Fruit fly (Drosophila melanogaster): ENCODE data around the gene Prtl99C.

Prtl99C gene

DNA sequence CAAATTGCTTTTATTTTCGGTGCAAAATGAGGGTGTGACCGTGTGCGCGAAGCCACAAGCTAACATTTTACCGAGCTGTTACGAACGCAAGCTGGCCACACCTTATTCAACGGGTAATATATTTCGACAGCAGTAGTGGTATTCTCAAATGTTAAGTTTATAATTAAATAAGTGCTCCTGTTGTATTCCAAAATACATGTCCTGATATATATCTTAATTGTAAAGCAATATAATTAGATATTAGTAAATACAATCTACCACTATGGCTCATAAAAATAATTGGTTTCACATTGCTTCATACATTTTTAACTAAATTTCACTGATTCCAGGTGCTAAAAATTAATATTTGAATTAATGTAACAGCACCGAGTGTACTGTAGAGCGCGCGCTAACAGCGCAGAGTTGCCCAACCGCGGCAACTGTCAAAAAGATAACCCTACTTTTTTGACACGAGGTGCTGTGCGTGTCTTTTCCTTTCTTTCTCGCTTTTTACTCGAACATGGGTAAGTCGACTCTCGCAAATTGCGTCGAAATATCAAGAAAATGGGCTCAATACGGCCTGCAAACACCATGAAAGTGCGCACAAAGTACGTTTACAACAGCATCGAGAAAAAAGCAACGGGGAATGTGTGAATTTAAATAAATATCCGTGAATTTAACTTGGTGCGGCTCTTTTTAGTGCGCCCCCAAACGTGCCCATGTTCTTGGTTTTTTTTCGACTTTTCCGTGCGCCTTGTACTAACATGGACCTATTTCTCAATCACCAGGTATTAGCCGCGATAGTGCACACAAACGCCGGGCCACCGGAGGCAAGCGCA, 25.9 kb downstream of the Prtl99C start, which contains the start of the genes CG15514 and RpS8:
CG15514 (minus strand) TSS at position 63 of the 818 bp plus-strand sequence.
RpS8 (plus strand) TSS at position 151 of the 818 bp plus-strand sequence.
- TF ChIP-seq CTCF (optimal IDR thresholded peaks at IDR 0.05): peak in 1 of 2 experiments; percentile 15
- no peak for TF ChIP-seq CG8478 (optimal IDR thresholded peaks at IDR 0.05)

- no peak for TF ChIP-seq CTCF (optimal IDR thresholded peaks at IDR 0.05)
- TF ChIP-seq CG8478 (optimal IDR thresholded peaks at IDR 0.05): no peak
Measured at dm6 chr3R:29862795-29863194, 27.0 kb downstream of the Prtl99C start.

DNA sequence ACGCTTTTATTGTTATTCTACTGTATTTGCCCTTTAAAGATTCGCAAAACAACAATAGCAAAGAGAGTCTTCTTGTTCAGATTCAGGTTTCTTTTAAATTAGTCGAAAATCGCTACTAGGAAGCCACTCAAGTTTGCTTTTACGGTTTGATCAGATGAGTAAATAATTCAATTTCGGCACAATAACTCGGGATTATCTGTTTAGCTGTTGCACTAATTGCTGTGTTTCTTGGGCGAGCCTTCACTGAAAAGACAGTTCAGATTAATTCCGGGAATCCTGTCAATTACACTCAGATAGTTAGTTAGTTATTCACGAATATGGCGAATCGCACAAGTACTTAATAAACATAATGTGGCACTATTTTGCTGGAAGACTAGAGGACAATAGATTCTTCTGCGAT, 31.0 kb downstream of the Prtl99C start:
- TF ChIP-seq CG8478 (optimal IDR thresholded peaks at IDR 0.05) (no peak), CTCF (optimal IDR thresholded peaks at IDR 0.05) (no peak)

- TF ChIP-seq CTCF (optimal IDR thresholded peaks at IDR 0.05): no peak
Measured at dm6 chr3R:29867470-29867869, 31.7 kb downstream of the Prtl99C start.

DNA sequence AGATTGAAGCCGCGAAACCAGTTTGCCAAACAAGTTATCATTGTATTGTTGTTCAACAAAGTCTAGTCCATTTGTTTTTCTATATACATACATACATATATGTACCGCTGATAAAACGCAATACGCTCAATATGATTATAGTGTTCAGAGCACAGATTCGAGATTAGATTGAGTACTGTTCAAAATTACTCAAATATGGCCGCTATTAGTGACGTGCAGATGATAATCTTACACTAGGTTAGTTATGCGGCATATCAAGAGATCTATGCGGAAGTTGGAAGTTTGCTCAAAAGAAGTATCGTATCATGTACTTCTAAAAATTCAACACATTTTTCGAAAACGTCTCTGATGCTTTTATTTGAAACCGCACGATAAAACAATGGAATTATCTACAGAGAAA, 32.1 kb downstream of the Prtl99C start:
- TF ChIP-seq CTCF (optimal IDR thresholded peaks at IDR 0.05) (no peak), CG8478 (optimal IDR thresholded peaks at IDR 0.05) (no peak)

DNA sequence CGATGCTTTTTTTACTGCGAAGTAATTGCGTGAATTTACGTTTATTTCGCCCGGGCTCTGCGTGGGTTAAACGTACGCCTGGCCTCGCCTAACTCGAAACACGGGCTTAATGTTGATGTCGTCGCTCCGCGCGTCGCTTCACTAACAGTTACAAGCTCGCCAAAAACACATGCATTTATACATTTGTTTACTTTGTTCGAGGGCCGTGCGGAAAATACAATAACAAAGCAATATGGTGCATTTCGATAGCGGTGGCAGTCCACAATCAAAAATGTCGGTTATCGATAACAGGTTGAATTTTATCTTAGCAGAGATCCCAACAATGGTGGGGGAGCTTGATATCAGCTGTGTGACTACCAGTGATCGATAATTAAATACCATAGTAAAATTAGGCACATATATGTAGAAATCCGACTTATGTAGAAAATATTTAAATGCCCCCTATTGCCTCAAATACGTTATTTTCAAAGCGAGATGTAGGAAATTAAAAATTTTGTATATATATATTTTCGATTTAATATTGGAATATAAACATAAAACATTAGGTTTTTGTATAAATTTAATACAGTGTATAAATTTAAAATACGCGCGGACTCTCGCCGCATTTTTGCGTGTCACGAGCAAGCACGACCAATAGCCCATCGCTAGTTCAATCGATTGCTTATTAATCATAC, 33.1 kb downstream of the Prtl99C start, which contains the start of gene Zip99C:
Zip99C (minus strand) TSS at position 220 of the 674 bp plus-strand sequence.
- TF ChIP-seq CG8478 (optimal IDR thresholded peaks at IDR 0.05) (no peak), CTCF (optimal IDR thresholded peaks at IDR 0.05) (peak; percentile 22 to 47)

DNA sequence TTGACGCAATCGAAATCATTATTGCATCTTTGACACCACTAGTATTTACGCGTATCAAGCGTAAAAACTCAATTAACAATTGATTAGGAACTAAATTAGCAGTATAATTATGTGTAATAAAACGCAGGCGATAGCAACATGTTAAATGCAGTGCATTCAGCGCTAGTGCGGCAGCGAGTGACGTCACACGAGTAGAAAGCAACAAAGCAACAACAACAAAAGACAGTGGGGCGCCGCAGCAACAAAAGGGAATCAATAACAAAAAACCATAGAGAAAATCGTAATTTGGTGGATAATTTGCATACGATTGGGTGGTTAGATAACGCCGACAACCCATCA, 33.6 kb downstream of the Prtl99C start, which contains the start of gene CG34133:
CG34133 (plus strand) TSS at position 16 of the 339 bp plus-strand sequence.
- TF ChIP-seq CG8478 (optimal IDR thresholded peaks at IDR 0.05) (no peak), CTCF (optimal IDR thresholded peaks at IDR 0.05) (no peak)

DNA sequence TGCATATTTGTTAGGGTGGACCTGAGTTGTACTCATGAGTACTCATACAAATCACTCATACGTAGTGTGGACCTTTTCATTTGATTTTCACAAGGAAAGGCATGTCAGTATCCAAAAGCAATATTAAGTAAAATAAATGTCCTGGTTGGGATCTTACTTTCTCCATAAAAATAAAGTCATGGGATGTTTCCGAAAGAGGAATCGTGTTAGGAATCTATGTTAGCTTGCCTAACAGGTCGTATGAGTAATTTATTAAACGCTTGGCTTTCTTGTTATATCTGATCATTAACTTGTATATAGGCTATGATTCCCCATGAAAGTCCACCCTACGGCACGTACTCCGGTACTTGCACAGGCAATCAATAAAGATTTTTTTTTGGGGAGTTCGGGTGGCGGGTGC, 40.1 kb downstream of the Prtl99C start:
- TF ChIP-seq CTCF (optimal IDR thresholded peaks at IDR 0.05) (no peak), CG8478 (optimal IDR thresholded peaks at IDR 0.05) (no peak)

DNA sequence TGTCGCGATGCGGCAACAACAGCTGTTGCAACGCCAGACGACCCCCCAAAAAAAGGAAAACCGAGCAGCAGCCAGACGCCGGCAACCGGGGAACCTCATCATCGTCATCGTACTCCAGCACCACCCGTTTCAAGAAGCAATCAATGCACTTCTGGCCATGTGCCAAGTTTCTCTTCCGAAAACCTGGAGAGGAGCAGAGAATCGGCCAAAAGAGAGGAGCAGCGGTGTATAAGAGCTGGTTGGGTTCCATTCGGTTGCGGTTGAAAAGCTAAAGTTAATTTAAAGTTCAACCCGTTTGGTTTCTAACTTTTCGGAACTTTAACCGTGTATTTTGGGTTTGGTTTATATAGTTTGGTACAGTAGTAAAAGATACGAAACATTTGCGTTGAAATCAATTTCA, 40.5 kb downstream of the Prtl99C start:
- TF ChIP-seq CG8478 (optimal IDR thresholded peaks at IDR 0.05) (no peak), CTCF (optimal IDR thresholded peaks at IDR 0.05) (no peak)

- TF ChIP-seq CG8478 (optimal IDR thresholded peaks at IDR 0.05) (no peak), CTCF (optimal IDR thresholded peaks at IDR 0.05) (peak in 1 of 2 experiments; percentile 16)
Measured at dm6 chr3R:29876733-29877193, 41.0 kb downstream of the Prtl99C start, which contains the start of gene CG31038. TSS of gene CG31038 (plus strand) at chr3R:29877059.

DNA sequence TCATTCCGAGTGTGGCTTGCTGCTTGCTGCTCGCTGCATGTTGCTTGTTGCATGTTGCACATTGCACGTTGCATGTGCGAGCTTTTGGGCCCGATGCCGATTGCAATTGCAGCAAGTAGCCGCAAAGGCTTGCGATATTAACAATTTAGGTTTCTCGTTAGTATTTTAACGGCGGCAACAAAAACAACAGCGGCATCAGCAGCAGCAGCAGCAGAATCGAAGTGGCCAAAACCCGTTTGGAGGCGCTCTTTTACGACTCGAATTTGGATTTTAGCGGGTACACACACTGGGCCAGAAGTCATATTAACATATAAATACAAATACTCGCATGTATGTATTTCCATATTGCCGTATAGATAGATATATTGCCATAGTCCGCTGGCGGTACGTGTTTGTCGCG, 44.6 kb downstream of the Prtl99C start:
- TF ChIP-seq CG8478 (optimal IDR thresholded peaks at IDR 0.05) (no peak), CTCF (optimal IDR thresholded peaks at IDR 0.05) (no peak)

Measured in S2 (cell line).